Worm (Caenorhabditis elegans) whole organism, L4 larva: ENCODE data around the gene M106.7.

Source experiments
- F26F4.8 ChIP-seq: fragments of 200-800 bp; sonication (Bioruptor generic); conservative IDR thresholded peaks from 2 replicates; pipeline ENCODE4 v1.3.6; 2022; ENCODE audit warnings: missing genetic modification characterization, missing compliant biosample characterization
- R02D3.7 ChIP-seq: fragments of 150-350 bp; sonication (generic microtip); optimal IDR thresholded peaks from 3 replicates; lab custom pipeline; 2014; ENCODE audit warnings: missing biosample characterization, missing genetic modification characterization
- T20F7.1 ChIP-seq: fragments of 200-800 bp; sonication (Bioruptor generic); optimal IDR thresholded peaks from 2 replicates; lab custom pipeline; 2018; ENCODE audit warnings: mild to moderate bottlenecking, missing genetic modification characterization, missing compliant biosample characterization
- T26A8.4 ChIP-seq: fragments of 200-800 bp; sonication (Bioruptor generic); IDR thresholded peaks from 2 replicates; pipeline ENCODE4 v1.3.6; 2022; ENCODE audit warnings: missing genetic modification characterization, missing compliant biosample characterization
- Y48G9A.11 ChIP-seq: fragments of 200-800 bp; sonication (Bioruptor generic); IDR thresholded peaks from 2 replicates; pipeline ENCODE4 v1.3.6; 2022; ENCODE audit warnings: missing genetic modification reagents, missing genetic modification characterization, missing compliant biosample characterization
- Y5F2A.4 ChIP-seq: fragments of 200-800 bp; sonication (Bioruptor generic); optimal IDR thresholded peaks from 2 replicates; lab custom pipeline; 2018; ENCODE audit warnings: mild to moderate bottlenecking, missing genetic modification characterization, missing compliant biosample characterization
- aly-2 ChIP-seq: sonication (generic microtip); optimal IDR thresholded peaks from 2 replicates; lab custom pipeline; 2018; ENCODE audit warnings: missing biosample characterization, missing genetic modification characterization
- attf-4 ChIP-seq: sonication (generic microtip); optimal IDR thresholded peaks from 3 replicates; lab custom pipeline; 2017; ENCODE audit warnings: missing biosample characterization, missing genetic modification characterization
- ceh-20 ChIP-seq: fragments of 200-800 bp; sonication (Bioruptor generic); IDR thresholded peaks from 2 replicates; pipeline ENCODE4 v1.3.6; 2022; ENCODE audit warnings: missing genetic modification reagents, missing genetic modification characterization, missing compliant biosample characterization
- ceh-32 ChIP-seq: sonication (generic microtip); optimal IDR thresholded peaks from 2 replicates; lab custom pipeline; 2016; ENCODE audit warnings: mild to moderate bottlenecking, missing genetic modification characterization, missing compliant biosample characterization; ENCODE audit not compliant: poor library complexity
- cey-2 ChIP-seq: sonication (generic microtip); optimal IDR thresholded peaks from 3 replicates; lab custom pipeline; 2017; ENCODE audit warnings: missing genetic modification characterization, mild to moderate bottlenecking, missing compliant biosample characterization, antibody characterized with exemption, borderline replicate concordance; ENCODE audit not compliant: insufficient read depth
- daf-16 ChIP-seq, 3 experiments: sonication (generic microtip); optimal IDR thresholded peaks; 2 replicates each; lab custom pipeline; 2016 to 2017; ENCODE audit warnings: missing genetic modification characterization in 3 of 3, missing genetic modification reagents in 3 of 3, mild to moderate bottlenecking in 2 of 3, missing compliant biosample characterization in 2 of 3, missing biosample characterization in 1 of 3, moderate library complexity in 1 of 3
- daf-19 ChIP-seq: fragments of 200-800 bp; sonication (Bioruptor generic); conservative IDR thresholded peaks from 2 replicates; pipeline ENCODE4 v1.3.6; 2022; ENCODE audit warnings: missing genetic modification characterization, missing compliant biosample characterization
- dmd-6 ChIP-seq: fragments of 200-800 bp; sonication (Bioruptor generic); IDR thresholded peaks from 2 replicates; pipeline ENCODE4 v1.3.6; 2022; ENCODE audit warnings: missing genetic modification reagents, missing genetic modification characterization, missing compliant biosample characterization
- duxl-1 ChIP-seq: sonication (generic microtip); optimal IDR thresholded peaks from 2 replicates; lab custom pipeline; 2016; ENCODE audit warnings: mild to moderate bottlenecking, missing genetic modification characterization, moderate library complexity, missing compliant biosample characterization; ENCODE audit not compliant: poor library complexity
- dve-1 ChIP-seq: sonication (generic microtip); optimal IDR thresholded peaks from 2 replicates; lab custom pipeline; 2017; ENCODE audit warnings: antibody characterized with exemption, mild to moderate bottlenecking, missing genetic modification characterization, missing compliant biosample characterization; ENCODE audit not compliant: insufficient read depth
- fos-1 ChIP-seq: fragments of 150-350 bp; optimal IDR thresholded peaks from 2 replicates; lab custom pipeline; 2014; ENCODE audit warnings: missing biosample characterization, missing genetic modification characterization
- hlh-30 ChIP-seq: sonication (generic microtip); optimal IDR thresholded peaks from 2 replicates; lab custom pipeline; 2017; ENCODE audit warnings: antibody characterized with exemption, mild to moderate bottlenecking, missing genetic modification characterization, missing compliant biosample characterization; ENCODE audit not compliant: insufficient read depth
- jun-1 ChIP-seq: fragments of 150-350 bp; optimal IDR thresholded peaks from 2 replicates; lab custom pipeline; 2014; ENCODE audit warnings: missing biosample characterization, missing genetic modification reagents, missing genetic modification characterization
- lim-7 ChIP-seq: fragments of 200-800 bp; sonication (Bioruptor generic); IDR thresholded peaks from 2 replicates; pipeline ENCODE4 v1.3.6; 2022; ENCODE audit warnings: missing genetic modification characterization, missing compliant biosample characterization
- lin-15B ChIP-seq: fragments of 150-350 bp; sonication (generic microtip); optimal IDR thresholded peaks from 3 replicates; lab custom pipeline; 2014; ENCODE audit warnings: missing biosample characterization, missing genetic modification characterization
- lin-29 ChIP-seq: fragments of 200-800 bp; sonication (Bioruptor generic); IDR thresholded peaks from 2 replicates; pipeline ENCODE4 v1.3.6; 2022; ENCODE audit warnings: missing genetic modification reagents, missing genetic modification characterization, missing compliant biosample characterization
- lin-38 ChIP-seq: fragments of 200-800 bp; sonication (Bioruptor generic); IDR thresholded peaks from 2 replicates; pipeline ENCODE4 v1.3.6; 2022; ENCODE audit warnings: missing genetic modification reagents, missing genetic modification characterization, missing compliant biosample characterization
- lsy-2 ChIP-seq, 2 experiments: fragments of 150-350 bp in 1 of 2; sonication (generic microtip) in 1 of 2; optimal IDR thresholded peaks; 2 replicates each; lab custom pipeline; 2014 to 2017; ENCODE audit warnings: missing biosample characterization in 2 of 2, missing genetic modification characterization in 2 of 2
- madf-5 ChIP-seq, 2 experiments: fragments of 200-800 bp; sonication (Bioruptor generic); IDR thresholded peaks; 2 replicates each; pipeline ENCODE4 v1.3.6; 2022; ENCODE audit warnings: missing compliant biosample characterization in 2 of 2, missing genetic modification characterization in 2 of 2
- madf-9 ChIP-seq: fragments of 200-800 bp; sonication (Bioruptor generic); conservative IDR thresholded peaks from 2 replicates; pipeline ENCODE4 v1.3.6; 2022; ENCODE audit warnings: missing genetic modification reagents, missing genetic modification characterization, missing compliant biosample characterization
- mdl-1 ChIP-seq, 2 experiments: fragments of 150-350 bp in 1 of 2; sonication (generic microtip) in 1 of 2; optimal IDR thresholded peaks; 2 replicates each; lab custom pipeline; 2014 to 2017; ENCODE audit warnings: missing biosample characterization in 2 of 2, missing genetic modification characterization in 2 of 2
- mdt-29 ChIP-seq: fragments of 200-800 bp; sonication (Bioruptor generic); IDR thresholded peaks from 2 replicates; pipeline ENCODE4 v1.3.6; 2022; ENCODE audit warnings: missing genetic modification reagents, missing genetic modification characterization, missing compliant biosample characterization
- mxl-2 ChIP-seq: fragments of 200-800 bp; sonication (Bioruptor generic); conservative IDR thresholded peaks from 2 replicates; pipeline ENCODE4 v1.3.6; 2022; ENCODE audit warnings: missing genetic modification reagents, missing genetic modification characterization, missing compliant biosample characterization
- mxl-3 ChIP-seq: fragments of 200-800 bp; sonication (Bioruptor generic); optimal IDR thresholded peaks from 2 replicates; lab custom pipeline; 2018; ENCODE audit warnings: mild to moderate bottlenecking, missing genetic modification characterization, missing compliant biosample characterization
- nhr-10 ChIP-seq: fragments of 150-350 bp; optimal IDR thresholded peaks from 2 replicates; lab custom pipeline; 2014; ENCODE audit warnings: missing biosample characterization, missing genetic modification characterization
- nhr-102 ChIP-seq: sonication (generic microtip); optimal IDR thresholded peaks from 2 replicates; lab custom pipeline; 2016; ENCODE audit warnings: mild to moderate bottlenecking, missing genetic modification characterization, moderate library complexity, missing compliant biosample characterization
- nhr-111 ChIP-seq: fragments of 200-800 bp; sonication (Bioruptor generic); optimal IDR thresholded peaks from 2 replicates; lab custom pipeline; 2018; ENCODE audit warnings: mild to moderate bottlenecking, missing genetic modification characterization, missing compliant biosample characterization
- nhr-25 ChIP-seq: sonication (generic microtip); optimal IDR thresholded peaks from 2 replicates; lab custom pipeline; 2017; ENCODE audit warnings: missing genetic modification characterization, mild to moderate bottlenecking, missing compliant biosample characterization, antibody characterized with exemption, moderate library complexity, borderline replicate concordance; ENCODE audit not compliant: insufficient read depth
- nhr-28 ChIP-seq: fragments of 150-350 bp; optimal IDR thresholded peaks from 2 replicates; lab custom pipeline; 2014; ENCODE audit warnings: missing biosample characterization, missing genetic modification characterization
- nhr-42 ChIP-seq: fragments of 200-800 bp; sonication (Bioruptor generic); IDR thresholded peaks from 2 replicates; pipeline ENCODE4 v1.3.6; 2022; ENCODE audit warnings: missing genetic modification characterization, missing compliant biosample characterization
- nhr-48 ChIP-seq: sonication (generic microtip); optimal IDR thresholded peaks from 2 replicates; lab custom pipeline; 2016; ENCODE audit warnings: mild to moderate bottlenecking, missing genetic modification characterization, missing compliant biosample characterization
- nhr-6 ChIP-seq: fragments of 150-350 bp; optimal IDR thresholded peaks from 2 replicates; lab custom pipeline; 2014; ENCODE audit warnings: missing biosample characterization, missing genetic modification characterization
- nhr-76 ChIP-seq: fragments of 150-350 bp; optimal IDR thresholded peaks from 2 replicates; lab custom pipeline; 2014; ENCODE audit warnings: missing biosample characterization, missing genetic modification characterization
- nhr-77 ChIP-seq: fragments of 150-350 bp; optimal IDR thresholded peaks from 2 replicates; lab custom pipeline; 2014; ENCODE audit warnings: missing biosample characterization, missing genetic modification characterization
- php-3 ChIP-seq: fragments of 200-800 bp; sonication (Bioruptor generic); IDR thresholded peaks from 2 replicates; pipeline ENCODE4 v1.3.6; 2022; ENCODE audit warnings: missing genetic modification reagents, missing genetic modification characterization, missing compliant biosample characterization
- pqm-1 ChIP-seq: sonication (generic microtip); optimal IDR thresholded peaks from 2 replicates; lab custom pipeline; 2017; ENCODE audit warnings: missing biosample characterization, missing genetic modification characterization
- sdz-12 ChIP-seq: fragments of 200-800 bp; sonication (Bioruptor generic); optimal IDR thresholded peaks from 2 replicates; lab custom pipeline; 2018; ENCODE audit warnings: mild to moderate bottlenecking, missing genetic modification characterization, missing compliant biosample characterization
- set-16 ChIP-seq: fragments of 200-800 bp; sonication (Bioruptor generic); IDR thresholded peaks from 2 replicates; pipeline ENCODE4 v1.3.6; 2022; ENCODE audit warnings: missing genetic modification reagents, missing genetic modification characterization, missing compliant biosample characterization
- snpc-1.2 ChIP-seq: fragments of 200-800 bp; sonication (Bioruptor generic); IDR thresholded peaks from 2 replicates; pipeline ENCODE4 v1.3.6; 2022; ENCODE audit warnings: missing genetic modification reagents, missing genetic modification characterization, missing compliant biosample characterization
- spr-1 ChIP-seq: sonication (generic microtip); optimal IDR thresholded peaks from 2 replicates; lab custom pipeline; 2016; ENCODE audit warnings: mild to moderate bottlenecking, missing genetic modification characterization, missing compliant biosample characterization
- tag-97 ChIP-seq: fragments of 200-800 bp; sonication (Bioruptor generic); IDR thresholded peaks from 2 replicates; pipeline ENCODE4 v1.3.6; 2022; ENCODE audit warnings: missing genetic modification characterization, missing compliant biosample characterization
- unc-62 ChIP-seq, 3 experiments: fragments of 150-350 bp in 1 of 3; sonication (generic microtip); optimal IDR thresholded peaks in 2 of 3; peaks in 1 of 3; 1 replicate in 1 of 3; 2 replicates in 2 of 3; lab custom pipeline; 2014 to 2017; ENCODE audit warnings: missing biosample characterization in 3 of 3, missing genetic modification characterization in 3 of 3, missing genetic modification reagents in 3 of 3, missing genotype in 1 of 3
- zfp-3 ChIP-seq: fragments of 200-800 bp; sonication (Bioruptor generic); conservative IDR thresholded peaks from 2 replicates; pipeline ENCODE4 v1.3.6; 2022; ENCODE audit warnings: missing genetic modification reagents, missing genetic modification characterization, missing compliant biosample characterization
- zip-11 ChIP-seq: fragments of 200-800 bp; sonication (Bioruptor generic); IDR thresholded peaks from 2 replicates; pipeline ENCODE4 v1.3.6; 2022; ENCODE audit warnings: missing genetic modification characterization, missing compliant biosample characterization

The M106.7 gene

ce11 chrII:10872541-10872940 lies 15.6 kb upstream of the M106.7 start, which contains the start of the genes cyn-4 and copz-1 (continued):
- TF ChIP-seq lin-38, result peak; percentile 69
- no peak for TF ChIP-seq madf-9 (GFP tag; lab: Robert Waterston, UW)
- TF ChIP-seq nhr-77 (tag; lab: Kevin White, UChicago), result peak; percentile 3
- no peak for TF ChIP-seq lim-7 (GFP tag; lab: Robert Waterston, UW)
- no peak for TF ChIP-seq cey-2
- no peak for TF ChIP-seq Y5F2A.4
- peak; percentile 10 for TF ChIP-seq spr-1 (tag; lab: Kevin White, UChicago)
- peak; percentile 15 for TF ChIP-seq nhr-25 (tag; lab: Kevin White, UChicago)
- TF ChIP-seq aly-2 (tag; lab: Kevin White, UChicago), result no peak
- no peak for TF ChIP-seq nhr-76
- TF ChIP-seq dve-1 (tag; lab: Kevin White, UChicago), result peak; percentile 70
- TF ChIP-seq zfp-3, result no peak
- TF ChIP-seq daf-16 (GFP tag; optimal IDR thresholded peaks at IDR 0.05; lab: Kevin White, UChicago), result no peak
- peak; percentile 51 for TF ChIP-seq daf-16 (tag; optimal IDR thresholded peaks at IDR 0.05; lab: Kevin White, UChicago)
- no peak for TF ChIP-seq mdl-1 (tag; optimal IDR thresholded peaks at IDR 0.05; lab: Kevin White, UChicago)
- no peak for TF ChIP-seq zip-11 (GFP tag; lab: Robert Waterston, UW)
- TF ChIP-seq T20F7.1 (GFP tag; lab: Kevin White, UChicago), result peak; percentile 35
- TF ChIP-seq F26F4.8 (GFP tag; lab: Robert Waterston, UW), result no peak
- no peak for TF ChIP-seq jun-1 (tag; lab: Kevin White, UChicago)
- TF ChIP-seq nhr-10 (tag; lab: Kevin White, UChicago), result no peak
- peak; percentile 32; the same call in 1 of the 2 replicates for TF ChIP-seq dmd-6 (GFP tag; lab: Robert Waterston, UW)
- no peak for TF ChIP-seq set-16 (GFP tag; lab: Robert Waterston, UW)
- TF ChIP-seq nhr-6 (tag; lab: Kevin White, UChicago), result peak; percentile 66
- peak; percentile 50 for TF ChIP-seq nhr-28 (tag; lab: Kevin White, UChicago)
- TF ChIP-seq T26A8.4, result no peak
- no peak for TF ChIP-seq snpc-1.2 (GFP tag; lab: Robert Waterston, UW)
- TF ChIP-seq lin-29 (GFP tag; lab: Robert Waterston, UW), result no peak
- peak; percentile 50 to 94 for TF ChIP-seq lsy-2 (tag; optimal IDR thresholded peaks at IDR 0.05; lab: Kevin White, UChicago)
- TF ChIP-seq nhr-48 (tag; lab: Kevin White, UChicago), result no peak
- no peak for TF ChIP-seq mdt-29 (GFP tag; lab: Robert Waterston, UW)
- TF ChIP-seq sdz-12 (GFP tag; lab: Kevin White, UChicago), result no peak
- TF ChIP-seq fos-1 (tag; lab: Kevin White, UChicago), result no peak
- no peak for TF ChIP-seq lin-15B (tag; lab: Kevin White, UChicago)
- no peak for TF ChIP-seq nhr-102
- no peak for TF ChIP-seq ceh-32 (tag; lab: Kevin White, UChicago)
- peak; percentile 92 for TF ChIP-seq R02D3.7 (tag; lab: Kevin White, UChicago)
- TF ChIP-seq unc-62 (GFP tag; optimal IDR thresholded peaks at IDR 0.05 in 1 of 2; lab: Kevin White, UChicago), result no peak
- TF ChIP-seq unc-62 (tag; optimal IDR thresholded peaks at IDR 0.05; lab: Kevin White, UChicago), result no peak
- no peak for TF ChIP-seq daf-19 (GFP tag; lab: Robert Waterston, UW)
- TF ChIP-seq duxl-1 (tag; lab: Kevin White, UChicago), result peak; percentile 50
- TF ChIP-seq pqm-1 (tag; lab: Kevin White, UChicago), result no peak
- TF ChIP-seq Y48G9A.11, result no peak
- no peak for TF ChIP-seq tag-97 (GFP tag; lab: Robert Waterston, UW)
- peak; percentile 80 for TF ChIP-seq hlh-30 (tag; lab: Kevin White, UChicago)
- no peak for TF ChIP-seq mxl-3 (GFP tag; lab: Kevin White, UChicago)
- no peak for TF ChIP-seq madf-5 (GFP tag; IDR thresholded peaks at IDR 0.05; lab: Robert Waterston, UW)
- TF ChIP-seq attf-4 (tag; lab: Kevin White, UChicago), result no peak
- TF ChIP-seq nhr-111, result no peak
- TF ChIP-seq nhr-42, result no peak
- no peak for TF ChIP-seq ceh-20 (GFP tag; lab: Robert Waterston, UW)
- TF ChIP-seq php-3 (GFP tag; lab: Robert Waterston, UW), result no peak
- TF ChIP-seq mxl-2, result no peak
